Worm (Caenorhabditis elegans) whole organism, L4/young adult: ENCODE measurements around the gene C02D5.4.

Experiments
- W03F9.2 ChIP-seq: fragments of 150-350 bp; optimal IDR thresholded peaks from 2 replicates; lab custom pipeline; 2014; ENCODE audit warnings: missing biosample characterization, missing genetic modification characterization
- dao-5 ChIP-seq: sonication (generic microtip); optimal IDR thresholded peaks from 2 replicates; lab custom pipeline; 2016; ENCODE audit warnings: missing genotype, missing genetic modification characterization, moderate library complexity, missing compliant biosample characterization

DNA sequence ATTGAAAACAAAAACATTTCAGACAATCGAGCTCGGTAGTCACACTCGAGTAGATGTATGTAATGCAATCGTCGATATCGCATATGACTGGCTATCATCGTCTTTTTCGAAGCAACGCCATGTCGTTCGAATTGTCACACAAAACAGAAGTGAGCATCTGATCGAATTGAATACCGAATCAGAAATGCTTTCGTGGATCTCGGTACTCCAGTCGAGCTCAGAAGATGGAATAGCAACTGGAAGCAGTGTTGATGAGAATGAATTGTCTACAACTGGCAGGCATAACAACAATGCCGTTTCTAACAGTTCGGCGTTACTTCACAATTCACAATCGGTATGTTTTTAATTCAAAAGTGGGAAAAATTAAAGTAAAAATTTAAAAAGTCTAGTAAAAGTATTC is 42.7 kb upstream of the C02D5.4 start:
- no peak for TF ChIP-seq dao-5 (tag; lab: Kevin White, UChicago)
- TF ChIP-seq W03F9.2 (tag; lab: Kevin White, UChicago) = no peak
